Worm (Caenorhabditis elegans): ENCODE results near the gene clec-241.

Gene clec-241

DNA sequence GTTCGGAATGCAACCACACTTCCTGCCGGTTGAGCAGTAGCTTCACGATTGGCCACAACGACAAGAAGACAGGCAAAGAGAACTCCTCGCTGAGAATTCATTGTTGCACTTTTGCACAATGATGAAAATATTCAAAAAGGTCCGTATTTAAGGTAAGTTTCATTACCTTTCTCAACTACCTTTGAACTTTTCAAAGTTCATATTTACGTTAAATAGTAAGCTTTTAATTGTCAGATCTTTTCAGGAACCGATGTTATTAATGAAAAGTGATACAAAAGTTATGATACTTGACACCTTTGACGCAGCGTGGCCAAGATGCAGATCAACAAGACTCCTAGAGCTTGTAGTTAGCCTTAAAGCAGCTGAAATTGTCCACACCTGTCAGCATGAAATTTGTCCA, 8.2 kb upstream of the clec-241 start, which contains the start of gene F49H6.12:
F49H6.12 (minus strand) TSS at position 101 of the 400 bp plus-strand sequence.
- TF ChIP-seq unc-62 (GFP tag; optimal IDR thresholded peaks at IDR 0.05) (no peak), C17E4.6 (GFP tag; IDR thresholded peaks at IDR 0.05) (no peak), dpff-1 (tag; optimal IDR thresholded peaks at IDR 0.05) (no peak), athp-1 (tag; optimal IDR thresholded peaks at IDR 0.05) (no peak), atf-7 (tag; optimal IDR thresholded peaks at IDR 0.05) (no peak), pha-4 (tag; optimal IDR thresholded peaks at IDR 0.05) (no peak), fkh-3 (tag; optimal IDR thresholded peaks at IDR 0.05) (no peak), sptf-2 (GFP tag; optimal IDR thresholded peaks at IDR 0.05) (no peak), sdz-38 (tag; optimal IDR thresholded peaks at IDR 0.05) (no peak)

DNA sequence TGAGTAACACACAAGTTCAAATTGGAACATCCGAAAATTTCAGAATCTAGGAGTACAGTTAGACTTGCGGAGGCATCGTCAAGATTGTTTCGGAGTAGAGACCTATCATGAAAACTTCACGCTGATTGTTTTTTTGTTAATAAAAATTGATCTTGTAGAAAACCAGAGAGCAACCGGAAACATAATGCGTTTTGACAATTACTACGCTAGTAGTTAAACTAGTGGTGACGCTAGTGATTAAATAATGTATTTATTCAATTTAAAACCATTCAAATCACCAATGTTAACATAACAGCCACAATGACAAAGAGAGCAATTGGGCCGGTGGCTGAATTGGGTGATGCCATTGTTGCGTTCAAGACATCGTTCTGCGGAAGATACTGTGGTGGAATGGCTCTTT, 6.6 kb upstream of the clec-241 start, which contains the start of gene F49H6.17:
F49H6.17 (plus strand) TSS at position 301 of the 400 bp plus-strand sequence.
- TF ChIP-seq let-526 (GFP tag; IDR thresholded peaks at IDR 0.05), result no peak
- no peak for TF ChIP-seq ztf-25 (GFP tag; IDR thresholded peaks at IDR 0.05)

DNA sequence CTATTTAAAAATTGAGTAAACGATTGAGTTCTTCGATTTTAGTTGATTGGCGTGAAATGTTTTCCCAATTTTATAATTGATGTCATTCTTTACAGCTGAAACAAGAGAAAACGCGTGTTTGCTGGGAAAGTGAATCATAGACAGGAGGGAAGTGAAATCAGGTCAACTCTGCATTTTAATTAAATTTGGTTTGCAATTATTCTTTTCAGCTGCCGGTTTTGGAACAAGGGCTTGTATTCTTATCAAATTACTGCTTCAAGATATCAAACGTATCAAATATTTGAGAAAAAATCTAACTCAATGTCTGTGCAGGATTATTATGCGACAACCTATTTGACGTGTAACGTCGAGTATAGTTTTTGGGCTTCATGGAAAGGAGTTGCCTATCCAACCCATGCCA, 3.7 kb upstream of the clec-241 start, which contains the start of gene srh-97:
srh-97 (plus strand) TSS at position 301 of the 400 bp plus-strand sequence.
- no peak for TF ChIP-seq K11D2.4 (GFP tag; IDR thresholded peaks at IDR 0.05)
- TF ChIP-seq atf-7 (tag; optimal IDR thresholded peaks at IDR 0.05), result no peak
- no peak for TF ChIP-seq rec-8 (tag; optimal IDR thresholded peaks at IDR 0.05)

DNA sequence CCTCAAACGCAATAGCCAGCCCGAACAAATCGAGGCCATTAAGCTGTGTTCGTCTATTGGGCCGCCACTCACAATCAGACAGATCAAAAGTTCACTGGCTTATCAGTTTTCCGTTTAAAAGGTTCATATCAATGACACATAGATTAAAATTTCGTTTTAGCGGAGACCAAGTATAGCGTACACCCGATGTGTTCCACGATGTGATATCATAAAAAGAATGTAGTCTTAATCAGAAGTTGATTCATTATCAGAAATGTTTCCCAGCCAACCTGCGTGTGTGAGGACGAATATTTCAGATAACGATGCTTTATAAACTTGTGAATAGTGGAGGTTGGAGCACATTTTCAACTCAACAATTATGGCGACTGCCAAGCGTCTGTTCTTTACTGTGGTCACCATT, 918 bp upstream of the clec-241 start, which contains the start of gene clc-13:
clc-13 (plus strand) TSS at position 359 of the 400 bp plus-strand sequence.
- peak; percentile 44 for TF ChIP-seq nhr-80 (tag; optimal IDR thresholded peaks at IDR 0.05)
- TF ChIP-seq ZK185.1 (tag; optimal IDR thresholded peaks at IDR 0.05; ENCODE audit: poor library complexity, severe bottlenecking), result no peak
- peak; percentile 20 for TF ChIP-seq ets-4 (GFP tag; optimal IDR thresholded peaks at IDR 0.05)
- TF ChIP-seq Y56A3A.18 (GFP tag; IDR thresholded peaks at IDR 0.05), result no peak
- no peak for TF ChIP-seq lsy-27 (tag; optimal IDR thresholded peaks at IDR 0.05; ENCODE audit: borderline replicate concordance, insufficient read depth)
- TF ChIP-seq F52B5.7 (tag; optimal IDR thresholded peaks at IDR 0.05), result no peak
- TF ChIP-seq dox-1 (GFP tag; IDR thresholded peaks at IDR 0.05), result 0 out of 2 replicates have a peak, but pooled peaks have one; percentile 28

DNA sequence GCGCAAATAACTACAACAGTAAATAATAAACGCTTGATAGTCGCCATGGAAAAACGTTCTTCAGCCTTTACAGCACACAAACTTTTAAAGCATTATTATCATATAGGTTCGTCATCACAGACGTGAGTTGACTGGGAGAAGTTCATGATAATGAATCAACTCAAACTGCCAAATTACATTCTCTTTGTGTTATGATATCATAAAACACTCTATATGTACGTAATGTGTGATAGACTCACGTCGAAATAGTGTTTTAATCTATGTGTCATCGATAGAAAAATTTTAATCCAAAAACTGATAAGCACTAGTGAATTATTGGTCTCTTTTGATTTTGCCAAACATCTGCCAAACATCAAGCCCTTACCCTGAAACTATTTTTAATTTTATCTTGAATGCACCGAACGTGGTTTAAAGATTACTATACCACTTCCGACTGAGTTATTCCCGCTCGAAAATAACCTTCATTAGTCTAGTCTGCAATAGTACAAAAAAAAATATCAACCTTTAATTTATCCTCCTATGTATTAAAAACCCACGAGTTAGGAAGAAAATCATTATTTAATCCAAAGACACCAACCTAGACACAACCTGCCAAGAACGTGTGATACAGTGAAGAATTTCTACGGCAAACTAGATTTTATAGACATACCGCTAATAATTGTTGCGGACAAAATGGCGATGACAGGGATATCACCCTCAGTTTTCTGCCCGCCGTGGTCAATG, 3.6 kb downstream of the clec-241 start, which contains the start of the genes clc-12 and clec-240:
clc-12 (minus strand) TSS at position 47 of the 723 bp plus-strand sequence.
clec-240 (plus strand) TSS at position 673 of the 723 bp plus-strand sequence.
- no peak for TF ChIP-seq him-1 (tag; optimal IDR thresholded peaks at IDR 0.05)
- no peak for TF ChIP-seq fkh-3 (tag; optimal IDR thresholded peaks at IDR 0.05)
- TF ChIP-seq lsl-1 (GFP tag; optimal IDR thresholded peaks at IDR 0.05), result no peak

DNA sequence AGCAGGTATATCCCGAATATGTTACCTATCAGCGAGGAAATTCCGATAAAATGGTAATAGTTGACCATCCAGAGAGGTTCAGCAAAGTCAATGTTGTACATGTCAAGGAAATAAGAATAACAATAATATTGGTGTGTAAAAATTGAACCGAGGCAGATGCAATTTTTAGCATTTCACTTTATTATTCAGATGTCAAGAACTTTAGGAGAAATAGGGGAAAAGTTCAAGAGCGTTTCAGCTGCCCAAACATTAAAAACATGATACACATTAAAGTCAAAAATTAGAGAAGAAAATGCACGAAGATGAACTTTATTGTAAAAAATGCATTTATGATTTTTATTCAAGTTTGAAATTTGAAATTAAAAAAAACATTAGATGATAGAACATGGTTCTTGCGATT, 4.8 kb downstream of the clec-241 start, which contains the start of gene sri-69:
sri-69 (minus strand) TSS at position 101 of the 400 bp plus-strand sequence.
- TF ChIP-seq B0261.1 (tag; optimal IDR thresholded peaks at IDR 0.05), result no peak
- no peak for TF ChIP-seq ekl-4 (GFP tag; IDR thresholded peaks at IDR 0.05)
- TF ChIP-seq C17E4.6 (GFP tag; IDR thresholded peaks at IDR 0.05), result no peak
- TF ChIP-seq lir-1 (GFP tag; conservative IDR thresholded peaks at IDR 0.05), result no peak
- TF ChIP-seq F33H1.4 (GFP tag; IDR thresholded peaks at IDR 0.05), result no peak
- no peak for TF ChIP-seq D2030.7 (GFP tag; IDR thresholded peaks at IDR 0.05)
- no peak for TF ChIP-seq snpc-4 (GFP tag; optimal IDR thresholded peaks at IDR 0.05)
- TF ChIP-seq snpc-4 (tag; optimal IDR thresholded peaks at IDR 0.05), result no peak
- TF ChIP-seq Y56A3A.18 (GFP tag; IDR thresholded peaks at IDR 0.05), result no peak
- TF ChIP-seq sea-2 (GFP tag; IDR thresholded peaks at IDR 0.05), result no peak
- TF ChIP-seq mes-4 (tag; optimal IDR thresholded peaks at IDR 0.05), result no peak
- TF ChIP-seq ztf-22 (GFP tag; optimal IDR thresholded peaks at IDR 0.05), result no peak
- no peak for TF ChIP-seq ztf-6 (GFP tag; IDR thresholded peaks at IDR 0.05)
- TF ChIP-seq aptf-2 (GFP tag; conservative IDR thresholded peaks at IDR 0.05), result no peak

Data from whole organism, young adult.